Worm (Caenorhabditis elegans) whole organism, L4/young adult: ENCODE measurements around the gene moc-5.

ENCODE experiments used
- dao-5 ChIP-seq: sonication (generic microtip); optimal IDR thresholded peaks from 2 replicates; lab custom pipeline; 2016; ENCODE audit warnings: missing genotype, missing genetic modification characterization, moderate library complexity, missing compliant biosample characterization
- him-1 ChIP-seq: sonication (generic microtip); optimal IDR thresholded peaks from 2 replicates; lab custom pipeline; 2016; ENCODE audit warnings: missing genotype, missing genetic modification reagents, missing genetic modification characterization, missing compliant biosample characterization

ce11 chrX:9529360-9529759, 36.4 kb downstream of the moc-5 start, which contains the start of gene C07B5.4:
- TF ChIP-seq him-1 (tag; lab: Kevin White, UChicago) (no peak), dao-5 (tag; lab: Kevin White, UChicago) (no peak)
